Worm (Caenorhabditis elegans) whole organism, L1 larva: ENCODE results near the gene ZK105.1.

Experiments
- ama-1 ChIP-seq: fragments of 150-350 bp; optimal IDR thresholded peaks from 2 replicates; lab custom pipeline; 2014
- ceh-8 ChIP-seq: fragments of 200-800 bp; sonication (Bioruptor generic); optimal IDR thresholded peaks from 2 replicates; lab custom pipeline; 2018; ENCODE audit warnings: mild to moderate bottlenecking, missing genetic modification characterization, moderate library complexity, missing compliant biosample characterization
- ceh-82 ChIP-seq, 3 experiments: fragments of 150-350 bp in 1 of 3; sonication (generic microtip) in 2 of 3; optimal IDR thresholded peaks; 2 replicates each; lab custom pipeline; 2014 to 2017; ENCODE audit warnings: missing biosample characterization in 3 of 3, missing genetic modification characterization in 3 of 3
- hlh-4 ChIP-seq: sonication (generic microtip); optimal IDR thresholded peaks from 2 replicates; lab custom pipeline; 2016; ENCODE audit warnings: mild to moderate bottlenecking, missing genetic modification characterization, missing compliant biosample characterization
- isw-1 ChIP-seq: fragments of 200-800 bp; sonication (Bioruptor generic); IDR thresholded peaks from 2 replicates; pipeline ENCODE4 v1.3.6; 2022; ENCODE audit warnings: missing genetic modification characterization, missing compliant biosample characterization
- tlp-1 ChIP-seq: fragments of 150-350 bp; optimal IDR thresholded peaks from 2 replicates; lab custom pipeline; 2014; ENCODE audit warnings: missing biosample characterization, missing genetic modification characterization
- zag-1 ChIP-seq: fragments of 150-350 bp; optimal IDR thresholded peaks from 2 replicates; lab custom pipeline; 2014; ENCODE audit warnings: missing biosample characterization, missing genetic modification characterization
- ztf-4 ChIP-seq: fragments of 150-350 bp; optimal IDR thresholded peaks from 2 replicates; lab custom pipeline; 2014; ENCODE audit warnings: missing biosample characterization, missing genetic modification characterization

DNA sequence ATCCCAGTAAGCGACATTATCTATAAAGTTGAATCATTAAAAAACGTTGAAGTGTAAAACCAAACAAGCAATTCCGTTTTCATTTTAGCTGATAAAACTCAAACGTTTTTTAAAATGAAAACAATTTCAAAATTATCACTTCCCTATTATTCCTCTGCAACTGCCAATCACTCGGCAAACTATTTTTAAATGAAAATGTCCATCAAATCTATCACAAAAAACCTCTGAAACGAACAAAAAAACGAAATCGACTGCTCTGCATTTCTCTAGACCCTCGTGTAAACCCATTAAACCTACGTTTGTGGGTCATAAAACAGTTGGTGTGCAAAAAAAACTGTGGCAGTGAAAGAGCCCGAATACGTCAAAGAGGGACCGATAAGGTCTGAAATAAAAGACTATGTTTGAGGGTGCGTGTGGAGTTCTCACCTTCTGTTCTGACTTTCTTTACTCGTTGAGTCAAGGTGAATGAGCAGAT is 28.7 kb downstream of the ZK105.1 start, which contains the start of gene fbxl-5:
- TF ChIP-seq ama-1 (lab: Kevin White, UChicago), result no peak
- no peak for TF ChIP-seq isw-1 (GFP tag; lab: Robert Waterston, UW)
- TF ChIP-seq ztf-4, result no peak
- no peak for TF ChIP-seq zag-1
- TF ChIP-seq hlh-4, result no peak
- no peak for TF ChIP-seq ceh-82 (tag; optimal IDR thresholded peaks at IDR 0.05; lab: Kevin White, UChicago)
- TF ChIP-seq ceh-8 (GFP tag; lab: Kevin White, UChicago), result no peak
- TF ChIP-seq tlp-1 (tag; lab: Kevin White, UChicago), result no peak
